Worm (Caenorhabditis elegans): ENCODE measurements around the gene Y54G2A.32.

The Y54G2A.32 gene

DNA sequence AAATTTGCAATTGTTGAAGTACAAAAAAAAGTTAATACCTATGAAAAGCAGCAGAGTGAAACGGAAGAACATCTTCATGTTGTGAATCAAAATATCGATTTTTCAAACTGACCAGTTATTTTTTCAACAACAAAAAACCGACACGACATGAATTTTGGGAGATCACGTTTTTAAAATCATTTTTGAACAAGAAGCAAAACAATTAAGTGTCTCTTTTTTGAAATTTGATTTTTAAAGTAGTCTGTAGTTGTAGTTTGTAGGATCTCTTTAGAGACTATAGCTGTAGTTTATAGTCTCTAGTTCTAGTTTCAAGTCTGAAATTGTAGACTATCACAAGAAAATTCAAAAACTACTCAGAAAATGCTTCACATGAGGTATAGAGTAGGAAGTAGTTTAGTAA lies 40.1 kb downstream of the Y54G2A.32 start, which contains the start of gene Y54G2A.15:
TSS of gene Y54G2A.15 (minus strand) at position 101 of the 400 bp plus-strand sequence.
- TF ChIP-seq sdc-2 (tag; optimal IDR thresholded peaks at IDR 0.05) (no peak), fkh-10 (GFP tag; optimal IDR thresholded peaks at IDR 0.05) (no peak), sox-4 (tag; optimal IDR thresholded peaks at IDR 0.05) (no peak), rnt-1 (tag; optimal IDR thresholded peaks at IDR 0.05) (no peak), madf-2 (tag; optimal IDR thresholded peaks at IDR 0.05) (no peak), ceh-30 (tag; optimal IDR thresholded peaks at IDR 0.05) (no peak), fax-1 (tag; optimal IDR thresholded peaks at IDR 0.05) (no peak)

DNA sequence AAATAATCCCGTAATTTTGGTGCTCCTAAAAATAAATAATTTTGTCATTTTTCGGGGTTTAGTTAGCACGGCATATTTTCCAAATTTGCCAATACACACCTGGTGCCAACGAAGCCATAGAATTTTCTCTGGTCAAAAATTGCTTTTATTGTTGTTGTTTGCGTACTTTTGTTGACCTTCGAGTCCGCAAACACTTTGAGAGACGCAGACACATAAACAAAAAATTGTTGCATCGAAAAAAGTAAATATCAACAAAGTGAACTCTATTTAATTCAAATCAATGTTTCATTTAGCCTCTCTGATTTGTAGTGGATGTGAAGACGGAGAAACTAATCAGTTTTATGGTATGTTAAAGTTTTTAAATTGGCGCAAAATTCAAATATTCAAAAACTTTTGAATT lies 42.5 kb downstream of the Y54G2A.32 start, which contains the start of gene Y54G2A.40:
TSS of gene Y54G2A.40 (plus strand) at position 213 of the 400 bp plus-strand sequence.
- TF ChIP-seq nfya-1 (tag; optimal IDR thresholded peaks at IDR 0.05), result no peak
- TF ChIP-seq tbx-7 (tag; optimal IDR thresholded peaks at IDR 0.05), result no peak
- TF ChIP-seq lim-6 (tag; optimal IDR thresholded peaks at IDR 0.05), result no peak
- TF ChIP-seq ceh-19 (GFP tag; optimal IDR thresholded peaks at IDR 0.05), result no peak
- TF ChIP-seq ceh-18 (tag; optimal IDR thresholded peaks at IDR 0.05), result no peak
- no peak for TF ChIP-seq C38D4.7 (GFP tag; optimal IDR thresholded peaks at IDR 0.05)
- TF ChIP-seq mec-3 (tag; optimal IDR thresholded peaks at IDR 0.05; ENCODE audit: borderline replicate concordance), result no peak
- TF ChIP-seq ceh-34 (tag; optimal IDR thresholded peaks at IDR 0.05), result no peak
- no peak for TF ChIP-seq lin-11 (tag; optimal IDR thresholded peaks at IDR 0.05)
- TF ChIP-seq elt-2 (tag; optimal IDR thresholded peaks at IDR 0.05), result no peak
- TF ChIP-seq ref-2 (tag; optimal IDR thresholded peaks at IDR 0.05), result no peak
- no peak for TF ChIP-seq dve-1 (tag; optimal IDR thresholded peaks at IDR 0.05)
- no peak for TF ChIP-seq C08G9.2 (tag; optimal IDR thresholded peaks at IDR 0.05)
- TF ChIP-seq unc-86 (tag; optimal IDR thresholded peaks at IDR 0.05), result no peak
- TF ChIP-seq Y22D7AL.16 (tag; optimal IDR thresholded peaks at IDR 0.05), result no peak
- TF ChIP-seq unc-42 (tag; optimal IDR thresholded peaks at IDR 0.05), result no peak
- no peak for TF ChIP-seq dmd-4 (tag; optimal IDR thresholded peaks at IDR 0.05; ENCODE audit: borderline replicate concordance)

DNA sequence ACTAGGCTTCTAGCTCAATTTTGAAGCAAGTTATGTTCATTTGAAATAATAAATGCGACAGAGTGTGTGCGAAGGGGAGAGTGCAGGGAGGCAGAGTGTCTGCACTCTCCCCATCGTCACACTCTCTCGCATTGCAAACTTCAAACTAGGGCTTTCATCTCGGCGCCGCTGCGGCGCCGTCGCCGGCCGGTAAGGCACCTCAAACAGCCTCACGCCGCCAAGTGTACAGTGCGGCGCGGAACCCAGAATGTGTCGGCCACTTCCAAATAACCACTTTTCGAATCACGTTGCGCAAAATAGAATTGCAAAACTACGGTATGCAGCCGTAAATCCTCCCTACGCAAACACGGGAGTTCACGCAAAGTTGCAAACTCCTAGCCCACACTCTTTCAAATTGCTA lies 45.5 kb downstream of the Y54G2A.32 start:
- TF ChIP-seq tbx-7 (tag; optimal IDR thresholded peaks at IDR 0.05) (no peak), ceh-2 (tag; optimal IDR thresholded peaks at IDR 0.05) (no peak), zip-5 (tag; optimal IDR thresholded peaks at IDR 0.05) (no peak), hlh-30 (tag; optimal IDR thresholded peaks at IDR 0.05; ENCODE audit: insufficient read depth) (no peak), hlh-15 (tag; optimal IDR thresholded peaks at IDR 0.05) (no peak), pha-4 (tag; optimal IDR thresholded peaks at IDR 0.05) (no peak), dve-1 (tag; optimal IDR thresholded peaks at IDR 0.05) (no peak)

DNA sequence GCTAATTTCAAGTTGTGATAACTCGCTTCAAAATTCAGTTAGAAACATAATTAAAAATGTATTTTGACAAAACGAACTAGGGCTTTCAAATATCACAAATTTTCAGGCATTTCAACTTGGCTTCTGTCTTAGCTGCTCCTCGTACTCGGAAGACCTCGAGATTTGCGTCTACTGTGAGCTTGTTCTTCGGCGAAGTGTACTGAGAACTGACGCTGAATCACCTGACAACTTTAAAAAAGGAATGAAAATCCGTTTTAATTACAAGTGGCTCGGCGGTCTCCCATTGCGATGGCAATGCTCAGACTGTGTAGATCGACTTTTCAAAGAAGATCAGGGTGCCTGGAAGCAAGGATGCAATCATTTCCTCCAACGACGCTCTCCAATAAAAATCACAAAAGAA lies 46.8 kb downstream of the Y54G2A.32 start, which contains the start of gene clec-85:
TSS of gene clec-85 (plus strand) at position 301 of the 400 bp plus-strand sequence.
- TF ChIP-seq hlh-6 (tag; optimal IDR thresholded peaks at IDR 0.05), result no peak
- TF ChIP-seq K02D7.2 (tag; optimal IDR thresholded peaks at IDR 0.05), result no peak
- TF ChIP-seq ceh-2 (tag; optimal IDR thresholded peaks at IDR 0.05), result no peak
- no peak for TF ChIP-seq sox-4 (tag; optimal IDR thresholded peaks at IDR 0.05)
- TF ChIP-seq hlh-15 (tag; optimal IDR thresholded peaks at IDR 0.05), result no peak
- no peak for TF ChIP-seq ets-4 (tag; optimal IDR thresholded peaks at IDR 0.05)
- no peak for TF ChIP-seq ceh-19 (GFP tag; optimal IDR thresholded peaks at IDR 0.05)
- no peak for TF ChIP-seq ceh-31 (tag; optimal IDR thresholded peaks at IDR 0.05)
- TF ChIP-seq fkh-6 (tag; optimal IDR thresholded peaks at IDR 0.05), result no peak
- no peak for TF ChIP-seq lim-6 (tag; optimal IDR thresholded peaks at IDR 0.05)
- TF ChIP-seq T23F11.4 (GFP tag; optimal IDR thresholded peaks at IDR 0.05), result no peak
- no peak for TF ChIP-seq K09A11.1 (tag; optimal IDR thresholded peaks at IDR 0.05; ENCODE audit: insufficient read depth)
- TF ChIP-seq eyg-1 (tag; optimal IDR thresholded peaks at IDR 0.05), result no peak
- no peak for TF ChIP-seq ztf-16 (tag; optimal IDR thresholded peaks at IDR 0.05)
- TF ChIP-seq ceh-24 (tag; optimal IDR thresholded peaks at IDR 0.05), result no peak
- TF ChIP-seq unc-86 (tag; optimal IDR thresholded peaks at IDR 0.05), result no peak
- TF ChIP-seq unc-55 (GFP tag; optimal IDR thresholded peaks at IDR 0.05), result no peak
- no peak for TF ChIP-seq rnt-1 (tag; optimal IDR thresholded peaks at IDR 0.05)
- TF ChIP-seq ceh-9 (tag; optimal IDR thresholded peaks at IDR 0.05), result no peak
